Worm (Caenorhabditis elegans) whole organism, L4 larva: ENCODE measurements around the gene ham-1.
"Not testable (repeated sequence)": the region's sequence is repeated elsewhere in the genome, so short reads cannot be mapped to it uniquely, and the experiment has no call there.

ENCODE experiments used
- D1046.2 ChIP-seq: fragments of 200-800 bp; sonication (Bioruptor generic); IDR thresholded peaks from 2 replicates; pipeline ENCODE4 v1.3.6; 2022; ENCODE audit warnings: missing genetic modification characterization, missing compliant biosample characterization
- F10B5.3 ChIP-seq: sonication (generic microtip); optimal IDR thresholded peaks from 2 replicates; lab custom pipeline; 2016; ENCODE audit warnings: mild to moderate bottlenecking, missing genetic modification characterization, missing compliant biosample characterization
- F37D6.2 ChIP-seq: sonication (generic microtip); optimal IDR thresholded peaks from 2 replicates; lab custom pipeline; 2016; ENCODE audit warnings: mild to moderate bottlenecking, missing genetic modification characterization, missing compliant biosample characterization
- F44E2.7 ChIP-seq: fragments of 200-800 bp; sonication (Bioruptor generic); IDR thresholded peaks from 2 replicates; pipeline ENCODE4 v2.1.2; 2022; ENCODE audit warnings: missing genetic modification characterization, missing compliant biosample characterization
- T20F7.1 ChIP-seq: fragments of 200-800 bp; sonication (Bioruptor generic); optimal IDR thresholded peaks from 2 replicates; lab custom pipeline; 2018; ENCODE audit warnings: mild to moderate bottlenecking, missing genetic modification characterization, missing compliant biosample characterization
- Y5F2A.4 ChIP-seq: fragments of 200-800 bp; sonication (Bioruptor generic); optimal IDR thresholded peaks from 2 replicates; lab custom pipeline; 2018; ENCODE audit warnings: mild to moderate bottlenecking, missing genetic modification characterization, missing compliant biosample characterization
- ama-1 ChIP-seq: fragments of 150-350 bp; optimal IDR thresholded peaks from 2 replicates; lab custom pipeline; 2014; ENCODE audit warnings: inconsistent platforms, mixed read lengths
- arid-1 ChIP-seq: fragments of 200-800 bp; sonication (Bioruptor generic); conservative IDR thresholded peaks from 2 replicates; pipeline ENCODE4 v1.3.6; 2022; ENCODE audit warnings: missing genetic modification reagents, missing genetic modification characterization, missing compliant biosample characterization
- attf-4 ChIP-seq: sonication (generic microtip); optimal IDR thresholded peaks from 3 replicates; lab custom pipeline; 2017; ENCODE audit warnings: missing biosample characterization, missing genetic modification characterization
- ceh-28 ChIP-seq: fragments of 150-350 bp; optimal IDR thresholded peaks from 2 replicates; lab custom pipeline; 2014; ENCODE audit warnings: missing biosample characterization, missing genetic modification reagents, missing genetic modification characterization
- ceh-44 ChIP-seq: fragments of 200-800 bp; sonication (Bioruptor generic); IDR thresholded peaks from 2 replicates; pipeline ENCODE4 v1.3.6; 2022; ENCODE audit warnings: missing genetic modification reagents, missing genetic modification characterization, missing compliant biosample characterization
- ceh-62 ChIP-seq: sonication (generic microtip); optimal IDR thresholded peaks from 2 replicates; lab custom pipeline; 2017; ENCODE audit warnings: missing biosample characterization, missing genetic modification characterization
- ceh-82 ChIP-seq: sonication (generic microtip); optimal IDR thresholded peaks from 2 replicates; lab custom pipeline; 2017; ENCODE audit warnings: missing biosample characterization, missing genetic modification characterization
- ces-1 ChIP-seq: fragments of 150-350 bp; sonication (generic microtip); optimal IDR thresholded peaks from 4 replicates; lab custom pipeline; 2014; ENCODE audit warnings: missing biosample characterization, missing genetic modification reagents, missing genetic modification characterization
- cey-2 ChIP-seq: sonication (generic microtip); optimal IDR thresholded peaks from 3 replicates; lab custom pipeline; 2017; ENCODE audit warnings: missing genetic modification characterization, mild to moderate bottlenecking, missing compliant biosample characterization, antibody characterized with exemption, borderline replicate concordance; ENCODE audit not compliant: insufficient read depth
- dpl-1 ChIP-seq: fragments of 150-350 bp; optimal IDR thresholded peaks from 2 replicates; lab custom pipeline; 2014; ENCODE audit warnings: missing biosample characterization, missing genetic modification reagents, missing genetic modification characterization
- egl-27 ChIP-seq: sonication (generic microtip); optimal IDR thresholded peaks from 3 replicates; lab custom pipeline; 2017; ENCODE audit warnings: missing biosample characterization, missing genetic modification reagents, missing genetic modification characterization
- egl-43 ChIP-seq: fragments of 200-800 bp; sonication (Bioruptor generic); IDR thresholded peaks from 2 replicates; pipeline ENCODE4 v1.3.6; 2022; ENCODE audit warnings: missing genetic modification reagents, missing genetic modification characterization, missing compliant biosample characterization
- gei-8 ChIP-seq: fragments of 200-800 bp; sonication (Bioruptor generic); optimal IDR thresholded peaks from 2 replicates; lab custom pipeline; 2018; ENCODE audit warnings: mild to moderate bottlenecking, missing genetic modification characterization, missing compliant biosample characterization
- hmg-1.1 ChIP-seq: fragments of 200-800 bp; sonication (Bioruptor generic); IDR thresholded peaks from 2 replicates; pipeline ENCODE4 v1.3.6; 2022; ENCODE audit warnings: missing genetic modification reagents, missing genetic modification characterization, missing compliant biosample characterization
- lim-7 ChIP-seq: fragments of 200-800 bp; sonication (Bioruptor generic); IDR thresholded peaks from 2 replicates; pipeline ENCODE4 v1.3.6; 2022; ENCODE audit warnings: missing genetic modification characterization, missing compliant biosample characterization
- lin-13 ChIP-seq: fragments of 150-350 bp; optimal IDR thresholded peaks from 2 replicates; lab custom pipeline; 2014; ENCODE audit warnings: missing biosample characterization, missing genetic modification reagents, missing genetic modification characterization
- lin-15B ChIP-seq: fragments of 150-350 bp; sonication (generic microtip); optimal IDR thresholded peaks from 3 replicates; lab custom pipeline; 2014; ENCODE audit warnings: missing biosample characterization, missing genetic modification characterization
- madf-9 ChIP-seq: fragments of 200-800 bp; sonication (Bioruptor generic); conservative IDR thresholded peaks from 2 replicates; pipeline ENCODE4 v1.3.6; 2022; ENCODE audit warnings: missing genetic modification reagents, missing genetic modification characterization, missing compliant biosample characterization
- nhr-237 ChIP-seq: sonication (generic microtip); optimal IDR thresholded peaks from 2 replicates; lab custom pipeline; 2017; ENCODE audit warnings: missing biosample characterization, missing genetic modification characterization
- nhr-6 ChIP-seq: fragments of 150-350 bp; optimal IDR thresholded peaks from 2 replicates; lab custom pipeline; 2014; ENCODE audit warnings: missing biosample characterization, missing genetic modification characterization
- php-3 ChIP-seq: fragments of 200-800 bp; sonication (Bioruptor generic); IDR thresholded peaks from 2 replicates; pipeline ENCODE4 v1.3.6; 2022; ENCODE audit warnings: missing genetic modification reagents, missing genetic modification characterization, missing compliant biosample characterization
- saeg-2 ChIP-seq: fragments of 200-800 bp; sonication (Bioruptor generic); IDR thresholded peaks from 2 replicates; pipeline ENCODE4 v1.3.6; 2022; ENCODE audit warnings: missing genetic modification reagents, missing genetic modification characterization, missing compliant biosample characterization
- set-16 ChIP-seq: fragments of 200-800 bp; sonication (Bioruptor generic); IDR thresholded peaks from 2 replicates; pipeline ENCODE4 v1.3.6; 2022; ENCODE audit warnings: missing genetic modification reagents, missing genetic modification characterization, missing compliant biosample characterization
- unc-130 ChIP-seq: sonication (generic microtip); optimal IDR thresholded peaks from 2 replicates; lab custom pipeline; 2016; ENCODE audit warnings: missing genetic modification reagents, missing genetic modification characterization, missing compliant biosample characterization
- unc-62 ChIP-seq, 3 experiments: fragments of 150-350 bp in 1 of 3; sonication (generic microtip); optimal IDR thresholded peaks in 2 of 3; peaks in 1 of 3; 1 replicate in 1 of 3; 2 replicates in 2 of 3; lab custom pipeline; 2014 to 2017; ENCODE audit warnings: missing biosample characterization in 3 of 3, missing genetic modification characterization in 3 of 3, missing genetic modification reagents in 3 of 3, missing genotype in 1 of 3
- zag-1 ChIP-seq: fragments of 150-350 bp; optimal IDR thresholded peaks from 2 replicates; lab custom pipeline; 2014; ENCODE audit warnings: missing biosample characterization, missing genetic modification characterization
- zfp-2 ChIP-seq: sonication (generic microtip); optimal IDR thresholded peaks from 2 replicates; lab custom pipeline; 2016; ENCODE audit warnings: mild to moderate bottlenecking, missing genetic modification characterization, missing compliant biosample characterization
- zfp-3 ChIP-seq: fragments of 200-800 bp; sonication (Bioruptor generic); conservative IDR thresholded peaks from 2 replicates; pipeline ENCODE4 v1.3.6; 2022; ENCODE audit warnings: missing genetic modification reagents, missing genetic modification characterization, missing compliant biosample characterization
- zip-2 ChIP-seq: fragments of 150-350 bp; optimal IDR thresholded peaks from 2 replicates; lab custom pipeline; 2014; ENCODE audit warnings: missing biosample characterization, missing genetic modification characterization
- ztf-11 ChIP-seq: fragments of 150-350 bp; optimal IDR thresholded peaks from 2 replicates; lab custom pipeline; 2014; ENCODE audit warnings: missing biosample characterization, missing genetic modification characterization
- ztf-7 ChIP-seq: fragments of 150-350 bp; optimal IDR thresholded peaks from 2 replicates; lab custom pipeline; 2014; ENCODE audit warnings: missing biosample characterization, missing genetic modification characterization

ham-1 gene

ce11 chrIV:12542011-12542410 is at the start of gene ham-1:
Gene ham-1 (plus strand): TSS chrIV:12542183.
- TF ChIP-seq unc-62 (GFP tag; optimal IDR thresholded peaks at IDR 0.05 in 1 of 2; lab: Kevin White, UChicago) (peak in 1 of 2 experiments; percentile 90), unc-62 (tag; optimal IDR thresholded peaks at IDR 0.05; lab: Kevin White, UChicago) (no peak), egl-43 (no peak)

- TF ChIP-seq dpl-1 (GFP tag; lab: Kevin White, UChicago) (no peak), unc-130 (GFP tag; lab: Kevin White, UChicago) (no peak), D1046.2 (GFP tag; lab: Robert Waterston, UW) (no peak), madf-9 (no peak), zag-1 (tag; lab: Kevin White, UChicago) (no peak), nhr-237 (tag; lab: Kevin White, UChicago) (no peak), lim-7 (GFP tag; lab: Robert Waterston, UW) (no peak), ztf-7 (tag; lab: Kevin White, UChicago) (no peak), zfp-3 (no peak), arid-1 (GFP tag; lab: Robert Waterston, UW) (no peak), T20F7.1 (GFP tag; lab: Kevin White, UChicago) (no peak), ceh-44 (no peak), ceh-28 (tag; lab: Kevin White, UChicago) (no peak), set-16 (GFP tag; lab: Robert Waterston, UW) (no peak), ztf-11 (tag; lab: Kevin White, UChicago) (no peak), lin-15B (tag; lab: Kevin White, UChicago) (no peak), php-3 (GFP tag; lab: Robert Waterston, UW) (no peak)
Observed at ce11 chrIV:12495196-12495595, 46.8 kb upstream of the ham-1 start, which contains the start of gene sru-20. Gene sru-20 (plus strand): TSS chrIV:12495496.

- TF ChIP-seq ceh-82 (tag; lab: Kevin White, UChicago): no peak
- TF ChIP-seq hmg-1.1 (GFP tag; lab: Robert Waterston, UW): no peak
- no peak for TF ChIP-seq F37D6.2
- TF ChIP-seq ceh-44: no peak
- TF ChIP-seq saeg-2 (GFP tag; lab: Robert Waterston, UW): no peak
- TF ChIP-seq ces-1 (GFP tag; lab: Kevin White, UChicago): no peak
- no peak for TF ChIP-seq gei-8 (GFP tag; lab: Kevin White, UChicago)
- no peak for TF ChIP-seq zip-2 (tag; lab: Kevin White, UChicago)
- no peak for TF ChIP-seq Y5F2A.4 (GFP tag; lab: Kevin White, UChicago)
- TF ChIP-seq F10B5.3: no peak
- TF ChIP-seq egl-27: no peak
- TF ChIP-seq lin-13 (GFP tag; lab: Kevin White, UChicago): no peak
- TF ChIP-seq attf-4: no peak
Observed at ce11 chrIV:12498238-12498637, 43.7 kb upstream of the ham-1 start, which contains the start of gene sru-19. Gene sru-19 (plus strand): TSS chrIV:12498538.

- no peak for TF ChIP-seq cey-2 (tag; lab: Kevin White, UChicago)
- TF ChIP-seq ceh-62 (tag; lab: Kevin White, UChicago): no peak
- TF ChIP-seq zfp-2 (tag; lab: Kevin White, UChicago): no peak
- TF ChIP-seq egl-43: no peak
Observed at ce11 chrIV:12501956-12502355, 40.0 kb upstream of the ham-1 start, which contains the start of gene sru-18. Gene sru-18 (plus strand): TSS chrIV:12502256.

- TF ChIP-seq nhr-6 (tag; lab: Kevin White, UChicago); F44E2.7 (GFP tag; lab: Robert Waterston, UW); ama-1 (lab: Kevin White, UChicago): not testable (repeated sequence)
Observed at ce11 chrIV:12505397-12505796, 36.6 kb upstream of the ham-1 start, which contains the start of gene sru-17. Gene sru-17 (plus strand): TSS chrIV:12505697.
